Fruit fly (Drosophila melanogaster) whole organism, embryonic: Measurements from ENCODE around the gene CG2059.

ENCODE experiments used
- Antp ChIP-seq: fragments of 200-800 bp; sonication (Bioruptor generic); optimal IDR thresholded peaks from 3 replicates; lab custom pipeline; 2016; ENCODE audit warnings: missing biosample characterization, missing genetic modification characterization
- B-H2 ChIP-seq: fragments of 200-800 bp; sonication (Bioruptor generic); optimal IDR thresholded peaks from 2 replicates; lab custom pipeline; 2018; ENCODE audit warnings: missing biosample characterization, mild to moderate bottlenecking, missing genetic modification characterization
- CG11695 ChIP-seq: fragments of 200-800 bp; sonication (Bioruptor generic); IDR thresholded peaks from 3 replicates; pipeline ENCODE4 v1.3.6; 2022; ENCODE audit warnings: missing biosample characterization, missing genetic modification characterization
- CG12391 ChIP-seq: fragments of 200-800 bp; sonication (Bioruptor generic); optimal IDR thresholded peaks from 3 replicates; lab custom pipeline; 2018; ENCODE audit warnings: missing biosample characterization, mild to moderate bottlenecking, missing genetic modification characterization, moderate library complexity
- CG14710 ChIP-seq: fragments of 200-800 bp; sonication (Bioruptor generic); optimal IDR thresholded peaks from 3 replicates; lab custom pipeline; 2019; ENCODE audit warnings: missing biosample characterization, mild to moderate bottlenecking, missing genetic modification characterization, moderate library complexity
- CG18619 ChIP-seq: fragments of 200-800 bp; sonication (Bioruptor generic); optimal IDR thresholded peaks from 3 replicates; lab custom pipeline; 2017; ENCODE audit warnings: missing biosample characterization, mild to moderate bottlenecking, missing genetic modification characterization
- CG2889 ChIP-seq: fragments of 200-800 bp; sonication (Bioruptor generic); IDR thresholded peaks from 3 replicates; pipeline ENCODE4 v1.3.6; 2022; ENCODE audit warnings: missing biosample characterization, missing genetic modification characterization
- CG30403 ChIP-seq: fragments of 200-800 bp; sonication (Bioruptor generic); optimal IDR thresholded peaks from 3 replicates; lab custom pipeline; 2016; ENCODE audit warnings: missing biosample characterization, missing genetic modification characterization
- CG30431 ChIP-seq: fragments of 200-800 bp; sonication (Bioruptor generic); optimal IDR thresholded peaks from 2 replicates; lab custom pipeline; 2017; ENCODE audit warnings: missing biosample characterization, missing genetic modification characterization
- CG31388 ChIP-seq: fragments of 200-800 bp; sonication (Bioruptor generic); optimal IDR thresholded peaks from 2 replicates; lab custom pipeline; 2016; ENCODE audit warnings: missing biosample characterization, missing genetic modification characterization
- CG32767 ChIP-seq: fragments of 200-800 bp; sonication (Bioruptor generic); IDR thresholded peaks from 2 replicates; pipeline ENCODE4 v1.3.6; 2022; ENCODE audit warnings: missing biosample characterization, missing genetic modification characterization
- CG4328 ChIP-seq: fragments of 200-800 bp; sonication (Bioruptor generic); optimal IDR thresholded peaks from 3 replicates; lab custom pipeline; 2017; ENCODE audit warnings: missing biosample characterization, missing genetic modification reagents, missing genetic modification characterization
- CG4854 ChIP-seq: fragments of 200-800 bp; sonication (Bioruptor generic); optimal IDR thresholded peaks from 2 replicates; lab custom pipeline; 2016; ENCODE audit warnings: missing biosample characterization, missing genetic modification characterization, inconsistent platforms
- CG6175 ChIP-seq: fragments of 200-800 bp; sonication (Bioruptor generic); IDR thresholded peaks from 3 replicates; pipeline ENCODE4 v1.3.6; 2022; ENCODE audit warnings: missing biosample characterization, missing genetic modification characterization
- CG6254 ChIP-seq: fragments of 200-800 bp; sonication (Bioruptor generic); optimal IDR thresholded peaks from 3 replicates; lab custom pipeline; 2017; ENCODE audit warnings: mild to moderate bottlenecking, missing biosample characterization, missing genetic modification reagents, missing genetic modification characterization
- CG8281 ChIP-seq: fragments of 200-800 bp; sonication (Bioruptor generic); optimal IDR thresholded peaks from 2 replicates; lab custom pipeline; 2018; ENCODE audit warnings: missing biosample characterization, mild to moderate bottlenecking, missing genetic modification characterization, moderate library complexity
- CG8359 ChIP-seq: fragments of 200-800 bp; sonication (Bioruptor generic); optimal IDR thresholded peaks from 2 replicates; lab custom pipeline; 2017; ENCODE audit warnings: missing biosample characterization, mild to moderate bottlenecking, missing genetic modification characterization, borderline replicate concordance
- CG8924 ChIP-seq: fragments of 200-800 bp; optimal IDR thresholded peaks from 3 replicates; lab custom pipeline; 2019; ENCODE audit warnings: missing biosample characterization, mild to moderate bottlenecking, missing genetic modification characterization, moderate library complexity
- Ets97D ChIP-seq: fragments of 200-800 bp; sonication (Bioruptor generic); optimal IDR thresholded peaks from 3 replicates; lab custom pipeline; 2016; ENCODE audit warnings: missing biosample characterization, missing genetic modification characterization
- HLH4C ChIP-seq: fragments of 200-800 bp; sonication (Bioruptor generic); IDR thresholded peaks from 3 replicates; pipeline ENCODE4 v1.3.6; 2022; ENCODE audit warnings: missing biosample characterization, missing genetic modification characterization; ENCODE audit not compliant: partially characterized antibody
- HLH54F ChIP-seq: fragments of 200-800 bp; sonication (Bioruptor generic); optimal IDR thresholded peaks from 3 replicates; lab custom pipeline; 2016; ENCODE audit warnings: missing biosample characterization, missing genetic modification characterization
- Hr3 ChIP-seq: fragments of 200-800 bp; sonication (Bioruptor generic); optimal IDR thresholded peaks from 3 replicates; lab custom pipeline; 2016; ENCODE audit warnings: missing biosample characterization, missing genetic modification characterization
- Lim3 ChIP-seq: fragments of 200-800 bp; sonication (Bioruptor generic); IDR thresholded peaks from 2 replicates; pipeline ENCODE4 v1.3.6; 2022; ENCODE audit warnings: missing biosample characterization, missing genetic modification characterization
- Med ChIP-seq: fragments of 200-800 bp; sonication (Bioruptor generic); peaks from one replicate; lab custom pipeline; 2016; ENCODE audit warnings: missing biosample characterization, missing genetic modification characterization, mild to moderate bottlenecking, inconsistent platforms, moderate library complexity
- Oli ChIP-seq: fragments of 200-800 bp; sonication (Bioruptor generic); optimal IDR thresholded peaks from 2 replicates; lab custom pipeline; 2018; ENCODE audit warnings: missing biosample characterization, mild to moderate bottlenecking, missing genetic modification characterization, moderate library complexity
- Pdp1 ChIP-seq, 2 experiments: fragments of 200-800 bp; sonication (Bioruptor generic); optimal IDR thresholded peaks; 3 replicates each; lab custom pipeline; 2016; ENCODE audit warnings: missing biosample characterization in 2 of 2, missing genetic modification characterization in 2 of 2, mild to moderate bottlenecking in 1 of 2, moderate library complexity in 1 of 2
- Rx ChIP-seq: fragments of 200-800 bp; sonication (Bioruptor generic); IDR thresholded peaks from 2 replicates; pipeline ENCODE4 v1.3.6; 2022; ENCODE audit warnings: missing biosample characterization, missing genetic modification characterization
- Spps ChIP-seq: fragments of 200-800 bp; sonication (Bioruptor generic); optimal IDR thresholded peaks from 2 replicates; lab custom pipeline; 2018; ENCODE audit warnings: missing biosample characterization, mild to moderate bottlenecking, missing genetic modification characterization
- Sry-β ChIP-seq: fragments of 200-800 bp; sonication (Bioruptor generic); optimal IDR thresholded peaks from 2 replicates; lab custom pipeline; 2018; ENCODE audit warnings: missing biosample characterization, mild to moderate bottlenecking, missing genetic modification characterization, moderate library complexity
- Taf1 ChIP-seq: fragments of 200-800 bp; sonication (Bioruptor generic); IDR thresholded peaks from 2 replicates; pipeline ENCODE4 v1.3.6; 2022; ENCODE audit warnings: missing biosample characterization, missing genetic modification characterization
- Tbp ChIP-seq: fragments of >200 bp; optimal IDR thresholded peaks from 2 replicates; lab custom pipeline; 2018; ENCODE audit warnings: missing biosample characterization, missing genetic modification characterization
- Xbp1 ChIP-seq: fragments of 200-800 bp; sonication (Bioruptor generic); optimal IDR thresholded peaks from 3 replicates; lab custom pipeline; 2016; ENCODE audit warnings: missing biosample characterization, mild to moderate bottlenecking, missing genetic modification characterization
- ac ChIP-seq: fragments of 200-800 bp; sonication (Bioruptor generic); optimal IDR thresholded peaks from 3 replicates; lab custom pipeline; 2017; ENCODE audit warnings: missing biosample characterization, mild to moderate bottlenecking, missing genetic modification characterization
- ap ChIP-seq: fragments of 200-800 bp; sonication (Bioruptor generic); IDR thresholded peaks from 2 replicates; pipeline ENCODE4 v1.3.6; 2022; ENCODE audit warnings: missing biosample characterization, missing genetic modification characterization
- bigmax ChIP-seq: fragments of 200-800 bp; sonication (Bioruptor generic); optimal IDR thresholded peaks from 2 replicates; lab custom pipeline; 2018; ENCODE audit warnings: missing biosample characterization, mild to moderate bottlenecking, missing genetic modification characterization
- caup ChIP-seq: fragments of 200-800 bp; sonication (Bioruptor generic); optimal IDR thresholded peaks from 3 replicates; lab custom pipeline; 2017; ENCODE audit warnings: missing biosample characterization, mild to moderate bottlenecking, missing genetic modification characterization, moderate library complexity; ENCODE audit not compliant: severe bottlenecking
- chn ChIP-seq: fragments of 200-800 bp; sonication (Bioruptor generic); optimal IDR thresholded peaks from 2 replicates; lab custom pipeline; 2016; ENCODE audit warnings: missing biosample characterization, missing genetic modification characterization
- inv ChIP-seq: fragments of 200-800 bp; sonication (Bioruptor generic); IDR thresholded peaks from 2 replicates; pipeline ENCODE4 v1.3.6; 2022; ENCODE audit warnings: missing biosample characterization, missing genetic modification characterization; ENCODE audit not compliant: partially characterized antibody
- kah ChIP-seq: fragments of 200-800 bp; sonication (Bioruptor generic); optimal IDR thresholded peaks from 2 replicates; lab custom pipeline; 2018; ENCODE audit warnings: missing biosample characterization, mild to moderate bottlenecking, missing genetic modification characterization
- kni ChIP-seq: fragments of 200-800 bp; sonication (Bioruptor generic); optimal IDR thresholded peaks from 3 replicates; lab custom pipeline; 2017; ENCODE audit warnings: mild to moderate bottlenecking, missing biosample characterization, missing genetic modification reagents, missing genetic modification characterization
- nau ChIP-seq: fragments of 200-800 bp; sonication (Bioruptor generic); optimal IDR thresholded peaks from 3 replicates; lab custom pipeline; 2017; ENCODE audit warnings: missing biosample characterization, mild to moderate bottlenecking, missing genetic modification characterization, missing genetic modification reagents
- nom ChIP-seq: fragments of 200-800 bp; sonication (Bioruptor generic); optimal IDR thresholded peaks from 2 replicates; lab custom pipeline; 2017; ENCODE audit warnings: missing biosample characterization, missing genetic modification characterization, mild to moderate bottlenecking, moderate library complexity, missing genetic modification reagents
- pzg ChIP-seq: fragments of 200-800 bp; sonication (Bioruptor generic); optimal IDR thresholded peaks from 3 replicates; lab custom pipeline; 2018; ENCODE audit warnings: missing biosample characterization, mild to moderate bottlenecking, missing genetic modification characterization, moderate library complexity
- tap ChIP-seq: fragments of 200-800 bp; optimal IDR thresholded peaks from 3 replicates; lab custom pipeline; 2019; ENCODE audit warnings: missing biosample characterization, mild to moderate bottlenecking, missing genetic modification characterization, moderate library complexity
- tgo ChIP-seq: fragments of 200-800 bp; sonication (Bioruptor generic); IDR thresholded peaks from 3 replicates; pipeline ENCODE4 v1.3.6; 2022; ENCODE audit warnings: missing biosample characterization, missing genetic modification characterization
- tna ChIP-seq: fragments of 200-800 bp; sonication (Bioruptor generic); IDR thresholded peaks from 2 replicates; pipeline ENCODE4 v1.3.6; 2022; ENCODE audit warnings: missing biosample characterization, missing genetic modification characterization; ENCODE audit not compliant: partially characterized antibody
- vnd ChIP-seq: fragments of 200-800 bp; sonication (Bioruptor generic); IDR thresholded peaks from 3 replicates; pipeline ENCODE4 v1.3.6; 2022; ENCODE audit warnings: missing biosample characterization, missing genetic modification characterization; ENCODE audit not compliant: partially characterized antibody
- zfh1 ChIP-seq: fragments of 200-800 bp; sonication (Bioruptor generic); IDR thresholded peaks from 3 replicates; pipeline ENCODE4 v1.3.6; 2022; ENCODE audit warnings: missing biosample characterization, missing genetic modification characterization

CG2059 gene

DNA sequence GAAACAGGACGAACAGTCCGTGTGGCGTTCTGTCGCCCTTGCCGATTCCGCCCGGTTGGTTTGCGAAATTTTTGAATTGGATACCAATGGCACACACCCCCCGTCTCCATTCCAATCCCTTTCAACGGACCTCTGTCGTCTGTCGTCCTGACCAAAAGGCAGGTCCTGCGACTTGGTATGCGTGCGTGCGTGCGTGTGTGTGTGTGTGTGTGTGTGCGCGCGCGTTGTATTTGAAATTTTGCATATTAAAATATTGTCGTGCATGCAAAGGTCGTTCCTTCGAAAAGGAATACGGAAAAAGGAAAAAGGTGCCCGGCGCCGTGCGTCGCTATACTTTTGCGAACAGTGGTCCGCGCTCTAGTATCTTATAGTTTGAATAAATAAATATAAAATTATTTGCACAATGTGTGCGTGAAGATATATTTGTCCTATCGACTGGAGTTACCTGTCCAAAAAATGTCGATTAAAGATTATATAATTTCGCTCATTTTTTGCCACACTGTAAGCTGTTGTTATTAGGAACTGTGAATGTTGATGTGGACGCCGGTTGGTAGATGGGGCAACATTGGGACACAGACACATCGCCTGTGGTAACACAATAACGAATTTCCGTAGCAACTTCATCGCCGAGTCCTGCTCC is 14.7 kb upstream of the CG2059 start (continued):
- TF ChIP-seq tna (GFP tag; lab: Robert Waterston, UW) (no peak), CG12391 (tag; lab: Kevin White, UChicago) (peak; percentile 11)

DNA sequence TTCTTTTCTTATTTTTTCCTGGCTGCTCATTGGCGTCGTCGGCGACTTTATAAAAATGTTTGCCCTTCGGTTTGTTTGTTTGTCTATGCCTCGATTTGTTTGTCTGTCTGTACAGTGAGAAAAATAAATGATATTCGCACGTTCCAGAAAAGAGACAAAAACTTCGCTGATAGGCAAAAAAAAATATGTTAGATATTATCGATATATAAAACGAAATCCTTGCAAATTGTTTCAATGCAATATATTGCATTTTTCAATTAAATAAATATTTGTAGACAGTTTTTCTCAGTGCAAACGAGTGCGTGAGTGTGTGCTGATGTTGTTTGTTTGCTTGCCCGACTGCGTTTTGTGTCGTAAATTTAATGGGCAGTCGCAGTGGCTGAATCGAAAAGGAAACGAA is 9.1 kb upstream of the CG2059 start:
- TF ChIP-seq CG8359 (GFP tag; lab: Kevin White, UChicago) = peak; percentile 59
- no peak for TF ChIP-seq Ets97D (GFP tag; lab: Kevin White, UChicago)
- no peak for TF ChIP-seq B-H2 (GFP tag; lab: Kevin White, UChicago)
- TF ChIP-seq CG8924 (tag; lab: Kevin White, UChicago) = peak; percentile 73
- TF ChIP-seq nau (GFP tag; lab: Kevin White, UChicago) = no peak
- TF ChIP-seq ac (GFP tag; lab: Kevin White, UChicago) = peak; percentile 85
- no peak for TF ChIP-seq inv (GFP tag; lab: Robert Waterston, UW)
- no peak for TF ChIP-seq CG6175 (GFP tag; lab: Robert Waterston, UW)
- TF ChIP-seq CG6254 (GFP tag; lab: Kevin White, UChicago) = peak; percentile 55
- TF ChIP-seq kni (GFP tag; lab: Kevin White, UChicago) = no peak
- no peak for TF ChIP-seq CG31388
- TF ChIP-seq CG4328 = no peak
- TF ChIP-seq Taf1 (GFP tag; lab: Robert Waterston, UW) = no peak
- TF ChIP-seq bigmax = no peak
- TF ChIP-seq CG2889 = no peak
- TF ChIP-seq Xbp1 (GFP tag; lab: Kevin White, UChicago) = peak; percentile 70
- TF ChIP-seq Lim3 (GFP tag; lab: Robert Waterston, UW) = no peak
- peak; percentile 82 for TF ChIP-seq zfh1 (GFP tag; lab: Robert Waterston, UW)
- TF ChIP-seq tap (tag; lab: Kevin White, UChicago) = peak; percentile 28
- TF ChIP-seq CG11695 (GFP tag; lab: Robert Waterston, UW) = no peak
- peak; percentile 85 for TF ChIP-seq CG14710 (tag; lab: Kevin White, UChicago)
- peak; percentile 22 for TF ChIP-seq HLH54F (GFP tag; lab: Kevin White, UChicago)
- TF ChIP-seq pzg (GFP tag; lab: Kevin White, UChicago) = no peak
- peak; percentile 68 for TF ChIP-seq chn (GFP tag; lab: Kevin White, UChicago)
- TF ChIP-seq Hr3 = peak; percentile 23
- TF ChIP-seq Spps = peak; percentile 62
- TF ChIP-seq HLH4C = no peak
- no peak for TF ChIP-seq CG8281 (tag; lab: Kevin White, UChicago)
- TF ChIP-seq CG32767 = no peak
- TF ChIP-seq vnd = no peak
- TF ChIP-seq Oli (tag; lab: Kevin White, UChicago) = peak; percentile 61
- TF ChIP-seq Sry-β (GFP tag; lab: Kevin White, UChicago) = no peak
- peak; percentile 57 to 65 for TF ChIP-seq Pdp1 (GFP tag; optimal IDR thresholded peaks at IDR 0.05; lab: Kevin White, UChicago)
- no peak for TF ChIP-seq kah
- TF ChIP-seq Tbp (GFP tag; lab: Kevin White, UChicago) = no peak
- TF ChIP-seq CG18619 = peak; percentile 44
- peak; percentile 54 for TF ChIP-seq CG30403 (GFP tag; lab: Kevin White, UChicago)
- TF ChIP-seq Med (GFP tag; lab: Kevin White, UChicago) = peak; percentile 84
- no peak for TF ChIP-seq CG4854
- TF ChIP-seq Antp (GFP tag; lab: Kevin White, UChicago) = peak; percentile 32
- TF ChIP-seq tgo (GFP tag; lab: Robert Waterston, UW) = peak; percentile 43; the same call in 2 of the 3 replicates
- peak; percentile 30 for TF ChIP-seq caup (GFP tag; lab: Kevin White, UChicago)
- no peak for TF ChIP-seq ap (GFP tag; lab: Robert Waterston, UW)
- TF ChIP-seq CG30431 (GFP tag; lab: Kevin White, UChicago) = peak; percentile 53
- no peak for TF ChIP-seq nom (GFP tag; lab: Kevin White, UChicago)
- no peak for TF ChIP-seq Rx (GFP tag; lab: Robert Waterston, UW)
